Worm (Caenorhabditis elegans): ENCODE data around the gene C18E9.9.

- TF ChIP-seq hif-1 (tag; optimal IDR thresholded peaks at IDR 0.05) (no peak), dpl-1 (GFP tag; optimal IDR thresholded peaks at IDR 0.05) (no peak), pha-4 (GFP tag; IDR thresholded peaks at IDR 0.05) (no peak), pha-4 (tag; optimal IDR thresholded peaks at IDR 0.05) (no peak), nhr-237 (tag; optimal IDR thresholded peaks at IDR 0.05) (no peak), lim-7 (GFP tag; IDR thresholded peaks at IDR 0.05) (no peak), unc-39 (tag; optimal IDR thresholded peaks at IDR 0.05) (no peak), daf-19 (GFP tag; conservative IDR thresholded peaks at IDR 0.05) (no peak), rbr-2 (tag; optimal IDR thresholded peaks at IDR 0.05) (no peak), fos-1 (tag; optimal IDR thresholded peaks at IDR 0.05) (no peak)
Observed at ce11 chrII:9000331-9000730, 11.0 kb upstream of the C18E9.9 start, which contains the start of gene F44G4.5.
